Fruit fly (Drosophila melanogaster): ENCODE results near the gene CG6763.

Gene CG6763

dm6 chr3R:23335577-23335976 is 51.8 kb downstream of the CG6763 start (continued):
- TF ChIP-seq CG10462 (GFP tag; optimal IDR thresholded peaks at IDR 0.05) (peak; percentile 8), Atf6 (GFP tag; IDR thresholded peaks at IDR 0.05) (peak; percentile 71), dm (GFP tag; optimal IDR thresholded peaks at IDR 0.05) (no peak), CG32532 (GFP tag; IDR thresholded peaks at IDR 0.05) (peak; percentile 85), CG2712 (tag; optimal IDR thresholded peaks at IDR 0.05) (peak; percentile 70), lmd (GFP tag; IDR thresholded peaks at IDR 0.05) (peak; percentile 77), pnt (GFP tag; optimal IDR thresholded peaks at IDR 0.05) (no peak), Dbx (GFP tag; IDR thresholded peaks at IDR 0.05) (peak; percentile 84), B-H1 (GFP tag; IDR thresholded peaks at IDR 0.05) (peak; percentile 33; the same call in 2 of the 3 replicates), yki (optimal IDR thresholded peaks at IDR 0.05) (no peak), GATAe (GFP tag; conservative IDR thresholded peaks at IDR 0.05) (peak; percentile 24; the same call in 1 of the 2 replicates), sna (GFP tag; IDR thresholded peaks at IDR 0.05; ENCODE audit: partially characterized antibody) (no peak), CG7271 (tag; optimal IDR thresholded peaks at IDR 0.05) (no peak), CG9932 (GFP tag; IDR thresholded peaks at IDR 0.05) (peak; percentile 74), Fer3 (tag; optimal IDR thresholded peaks at IDR 0.05) (peak; percentile 83), Mes4 (GFP tag; optimal IDR thresholded peaks at IDR 0.05) (no peak), CG4424 (GFP tag; optimal IDR thresholded peaks at IDR 0.05) (peak; percentile 71), Pdp1 (GFP tag; optimal IDR thresholded peaks at IDR 0.05) (peak; percentile 1 to 48), Ssrp (tag; optimal IDR thresholded peaks at IDR 0.05) (peak; percentile 36), pfk (GFP tag; optimal IDR thresholded peaks at IDR 0.05) (no peak), CG3847 (GFP tag; IDR thresholded peaks at IDR 0.05) (peak; percentile 70), CG4328 (GFP tag; optimal IDR thresholded peaks at IDR 0.05) (peak; percentile 78), kay (GFP tag; optimal IDR thresholded peaks at IDR 0.05) (no peak), CG15479 (GFP tag; optimal IDR thresholded peaks at IDR 0.05) (no peak), CG9817 (tag; optimal IDR thresholded peaks at IDR 0.05) (peak; percentile 83), Doc2 (GFP tag; IDR thresholded peaks at IDR 0.05) (no peak), Opbp (GFP tag; IDR thresholded peaks at IDR 0.05; ENCODE audit: partially characterized antibody) (no peak), Adf1 (GFP tag; IDR thresholded peaks at IDR 0.05) (peak; percentile 55), CG16779 (GFP tag; IDR thresholded peaks at IDR 0.05) (no peak), Blimp-1 (GFP tag; optimal IDR thresholded peaks at IDR 0.05) (peak; percentile 70), CG5245 (GFP tag; optimal IDR thresholded peaks at IDR 0.05) (no peak), Sry-δ (GFP tag; optimal IDR thresholded peaks at IDR 0.05) (no peak), Dref (GFP tag; IDR thresholded peaks at IDR 0.05) (no peak), nerfin-2 (GFP tag; IDR thresholded peaks at IDR 0.05; ENCODE audit: partially characterized antibody) (no peak), CG18599 (GFP tag; optimal IDR thresholded peaks at IDR 0.05) (peak; percentile 94), Hey (tag; optimal IDR thresholded peaks at IDR 0.05) (no peak), CG8089 (GFP tag; optimal IDR thresholded peaks at IDR 0.05) (no peak), Elba2 (GFP tag; optimal IDR thresholded peaks at IDR 0.05) (no peak), slp2 (GFP tag; optimal IDR thresholded peaks at IDR 0.05) (no peak), br (optimal IDR thresholded peaks at IDR 0.05) (no peak), bowl (GFP tag; IDR thresholded peaks at IDR 0.05) (no peak; the same call in 1 of the 2 replicates), CG10654 (GFP tag; optimal IDR thresholded peaks at IDR 0.05) (peak; percentile 64), lola (GFP tag; optimal IDR thresholded peaks at IDR 0.05) (peak in 1 of 3 experiments; percentile 43), CG12744 (GFP tag; optimal IDR thresholded peaks at IDR 0.05) (no peak), CG42726 (GFP tag; IDR thresholded peaks at IDR 0.05; ENCODE audit: partially characterized antibody) (no peak), fru (optimal IDR thresholded peaks at IDR 0.05) (no peak), CG9727 (GFP tag; optimal IDR thresholded peaks at IDR 0.05) (peak; percentile 87), cg (GFP tag; optimal IDR thresholded peaks at IDR 0.05) (no peak), Dip3 (GFP tag; optimal IDR thresholded peaks at IDR 0.05) (no peak), nerfin-1 (tag; optimal IDR thresholded peaks at IDR 0.05) (peak; percentile 47), dpn (GFP tag; optimal IDR thresholded peaks at IDR 0.05) (peak in 1 of 2 experiments; percentile 68), H15 (GFP tag; IDR thresholded peaks at IDR 0.05) (0 out of 3 replicates have a peak, but pooled peaks have one; percentile 20)

All from whole organism, embryonic.